Fruit fly (Drosophila melanogaster) whole organism: ENCODE results near the gene CG31650.

Experiments
- CG8478 ChIP-seq: fragments of >200 bp; optimal IDR thresholded peaks from 2 replicates; lab custom pipeline; 2018; ENCODE audit warnings: inconsistent platforms
- Dll ChIP-seq: fragments of >200 bp; optimal IDR thresholded peaks from 2 replicates; lab custom pipeline; 2017
- EcR ChIP-seq, 2 experiments: fragments of >200 bp; optimal IDR thresholded peaks; 2 replicates each; lab custom pipeline; 2017; ENCODE audit warnings: missing biosample characterization in 2 of 2, missing genetic modification characterization in 2 of 2, missing genetic modification reagents in 2 of 2
- pan ChIP-seq: fragments of >200 bp; optimal IDR thresholded peaks from 2 replicates; lab custom pipeline; 2017
- psq ChIP-seq: fragments of >200 bp; optimal IDR thresholded peaks from 2 replicates; lab custom pipeline; 2017
- usp ChIP-seq: fragments of >200 bp; optimal IDR thresholded peaks from 2 replicates; lab custom pipeline; 2017; ENCODE audit warnings: missing biosample characterization, missing genetic modification characterization, mixed read lengths

- no peak for TF ChIP-seq Dll (lab: Kevin White, UChicago)
- TF ChIP-seq psq (lab: Kevin White, UChicago), result no peak
- no peak for TF ChIP-seq usp (GFP tag; lab: Kevin White, UChicago)
- TF ChIP-seq pan (lab: Kevin White, UChicago), result no peak
- TF ChIP-seq CG8478 (lab: Kevin White, UChicago), result no peak
- TF ChIP-seq EcR (GFP tag; optimal IDR thresholded peaks at IDR 0.05; lab: Kevin White, UChicago), result no peak
Observed at dm6 chr2L:5049974-5050373, 5.5 kb upstream of the CG31650 start.
